Worm (Caenorhabditis elegans) whole organism, midembryonic: ENCODE measurements around the gene Y37H2A.18.

ENCODE experiments used
- T22C8.4 ChIP-seq: fragments of 200-800 bp; sonication (Bioruptor generic); IDR thresholded peaks from 2 replicates; pipeline ENCODE4 v1.3.6; 2022; ENCODE audit warnings: missing genetic modification characterization, missing compliant biosample characterization
- flt-1 ChIP-seq: fragments of 200-800 bp; sonication (Bioruptor generic); IDR thresholded peaks from 2 replicates; pipeline ENCODE4 v1.3.6; 2022; ENCODE audit warnings: missing genetic modification characterization, missing compliant biosample characterization
- med-1 ChIP-seq: sonication (generic microtip); optimal IDR thresholded peaks from 2 replicates; lab custom pipeline; 2017; ENCODE audit warnings: missing genetic modification characterization, mild to moderate bottlenecking, missing compliant biosample characterization, antibody characterized with exemption, missing genetic modification reagents; ENCODE audit not compliant: insufficient read depth

ce11 chrV:18091216-18091615 lies 41.9 kb downstream of the Y37H2A.18 start:
- TF ChIP-seq flt-1, result no peak
- TF ChIP-seq med-1 (GFP tag; lab: Kevin White, UChicago), result no peak
- no peak for TF ChIP-seq T22C8.4 (GFP tag; lab: Robert Waterston, UW)
